Worm (Caenorhabditis elegans) whole organism, L4/young adult: ENCODE data around the gene zip-10.

Source experiments
- W03F9.2 ChIP-seq: fragments of 150-350 bp; optimal IDR thresholded peaks from 2 replicates; lab custom pipeline; 2014; ENCODE audit warnings: missing biosample characterization, missing genetic modification characterization
- dao-5 ChIP-seq: sonication (generic microtip); optimal IDR thresholded peaks from 2 replicates; lab custom pipeline; 2016; ENCODE audit warnings: missing genotype, missing genetic modification characterization, moderate library complexity, missing compliant biosample characterization

ce11 chrV:11613007-11613406 lies 37.6 kb downstream of the zip-10 start, which contains the start of gene tag-290:
- no peak for TF ChIP-seq dao-5 (tag; lab: Kevin White, UChicago)
- no peak for TF ChIP-seq W03F9.2
